Fruit fly (Drosophila melanogaster): ENCODE data around the gene CG3277.

Gene CG3277

DNA sequence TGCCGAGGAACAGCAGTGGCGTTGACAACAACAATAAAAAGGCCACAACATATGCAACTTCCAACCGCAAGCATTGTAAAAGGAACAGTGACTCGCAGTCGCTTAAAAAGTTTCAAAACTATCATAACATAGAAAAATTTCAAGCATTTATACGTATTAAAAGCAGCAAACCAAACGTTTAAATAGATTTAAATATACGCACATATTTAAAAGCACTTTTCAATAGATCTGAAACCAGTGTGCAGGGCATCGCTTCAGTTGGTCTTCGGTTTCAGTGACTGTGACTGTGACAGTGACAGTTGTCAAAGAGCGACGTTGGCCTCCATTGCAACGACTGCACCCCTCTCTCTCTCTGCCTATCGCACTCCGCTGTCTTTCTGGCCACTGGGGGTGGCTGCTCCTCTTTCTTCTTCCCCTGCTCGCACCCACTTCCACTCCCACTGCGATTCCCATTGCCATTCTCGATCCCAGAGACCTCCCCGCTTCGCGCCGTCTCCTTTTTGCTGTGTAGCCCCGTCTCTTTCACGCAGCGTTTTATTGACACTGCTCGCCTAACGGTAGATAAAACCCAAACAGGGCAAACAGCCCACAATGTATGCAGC is 44.3 kb downstream of the CG3277 start:
- TF ChIP-seq CTCF (optimal IDR thresholded peaks at IDR 0.05) (no peak), CG8478 (optimal IDR thresholded peaks at IDR 0.05) (no peak)

- TF ChIP-seq CG8478 (optimal IDR thresholded peaks at IDR 0.05), result no peak
- no peak for TF ChIP-seq CTCF (optimal IDR thresholded peaks at IDR 0.05)
Measured at dm6 chr2L:3351575-3352219, 47.8 kb downstream of the CG3277 start.

DNA sequence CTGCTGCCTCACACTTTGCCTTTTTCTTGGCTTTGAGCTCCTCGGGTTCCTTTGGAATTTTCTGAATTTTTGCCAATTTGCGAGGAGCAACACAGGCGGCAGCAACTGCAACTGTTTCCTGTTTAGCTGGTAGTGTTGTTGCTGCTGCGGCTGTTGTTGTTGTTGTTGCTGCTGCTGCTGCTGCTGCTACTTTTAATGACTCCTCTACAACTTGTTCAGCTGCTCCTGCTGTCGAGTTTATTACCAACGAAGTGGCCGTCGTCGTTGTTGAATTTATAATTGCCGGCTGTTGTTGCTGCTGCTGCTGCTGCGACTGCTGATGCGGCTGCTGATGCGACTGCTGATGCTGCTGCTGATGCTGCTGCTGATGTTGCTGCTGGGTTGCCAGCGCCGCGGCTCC is 49.0 kb downstream of the CG3277 start:
- TF ChIP-seq CTCF (optimal IDR thresholded peaks at IDR 0.05) (no peak), CG8478 (optimal IDR thresholded peaks at IDR 0.05) (no peak)

dm6 chr2L:3353791-3354190 is 49.9 kb downstream of the CG3277 start:
- TF ChIP-seq CTCF (optimal IDR thresholded peaks at IDR 0.05), result no peak
- TF ChIP-seq CG8478 (optimal IDR thresholded peaks at IDR 0.05), result no peak

- TF ChIP-seq CTCF (optimal IDR thresholded peaks at IDR 0.05), result no peak
- no peak for TF ChIP-seq CG8478 (optimal IDR thresholded peaks at IDR 0.05)
Measured at dm6 chr2L:3354642-3355380, 50.9 kb downstream of the CG3277 start, which contains the start of gene E23. Gene E23 (minus strand): TSS chr2L:3354829.

- TF ChIP-seq CTCF (optimal IDR thresholded peaks at IDR 0.05) (no peak), CG8478 (optimal IDR thresholded peaks at IDR 0.05) (no peak)
Measured at dm6 chr2L:3355791-3356190, 51.9 kb downstream of the CG3277 start.

DNA sequence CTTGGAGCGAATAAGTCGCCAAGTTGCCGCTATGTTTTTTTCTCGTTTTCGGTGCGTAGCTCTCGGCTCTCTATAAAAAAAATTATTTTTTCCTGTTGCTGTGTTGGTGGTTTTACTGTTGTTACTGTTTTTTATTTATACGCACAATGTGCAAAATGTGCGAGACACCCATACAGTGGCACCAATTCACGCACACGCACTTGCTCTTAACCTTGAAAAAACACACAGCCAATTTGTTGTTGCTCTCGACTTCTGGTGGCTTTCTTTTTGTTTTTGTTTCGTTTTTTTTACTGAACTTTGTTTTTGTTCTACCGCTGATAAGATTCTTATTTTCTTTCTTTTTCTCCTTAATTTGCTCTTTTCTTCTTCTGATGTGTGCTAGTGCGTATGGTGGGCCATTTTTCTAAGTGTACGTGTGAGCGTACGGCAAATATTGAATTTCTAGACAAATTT is 52.3 kb downstream of the CG3277 start:
- TF ChIP-seq CTCF (optimal IDR thresholded peaks at IDR 0.05), result no peak

DNA sequence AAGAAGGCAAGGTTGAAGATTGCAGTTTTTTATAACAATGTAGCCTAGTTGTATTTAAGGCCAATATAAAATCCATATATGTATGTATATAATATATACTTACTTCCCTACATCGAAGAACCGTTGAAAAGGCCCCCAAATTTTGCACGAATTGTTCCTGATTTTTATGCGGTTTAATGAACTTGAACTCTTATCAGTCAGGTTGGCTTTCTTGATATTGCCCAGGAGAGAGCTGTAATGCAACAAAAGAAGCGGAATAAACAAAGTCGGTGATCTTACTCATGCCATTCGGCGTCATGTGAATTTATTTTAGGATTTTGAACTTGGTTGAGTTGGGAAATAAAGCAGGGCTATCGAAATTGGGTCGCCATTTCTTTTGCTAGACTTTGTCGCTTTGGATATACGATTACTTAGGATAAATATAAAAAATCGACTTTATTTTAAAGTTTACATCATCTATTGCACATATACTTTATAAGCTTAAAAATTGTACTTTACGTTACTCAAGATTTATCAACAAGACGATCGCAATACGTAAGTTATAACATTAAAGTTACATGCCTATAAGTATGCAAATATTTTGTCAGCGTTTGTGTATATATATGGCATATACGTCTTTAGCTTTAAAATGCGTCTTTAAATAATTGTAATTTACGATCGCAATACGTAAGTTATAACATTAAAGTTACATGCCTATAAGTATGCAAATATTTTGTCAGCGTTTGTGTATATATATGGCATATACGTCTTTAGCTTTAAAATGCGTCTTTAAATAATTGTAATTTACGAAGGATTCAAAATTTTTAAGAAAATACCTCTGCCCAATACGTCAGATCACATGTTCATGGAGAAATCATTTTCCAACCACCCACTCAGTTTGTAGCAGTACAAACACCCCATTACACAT is 53.1 kb downstream of the CG3277 start, which contains the start of gene CG8838:
Gene CG8838, plus strand, starts transcription at position 857 of the 907 bp plus-strand sequence.
- TF ChIP-seq CTCF (optimal IDR thresholded peaks at IDR 0.05) (no peak), CG8478 (optimal IDR thresholded peaks at IDR 0.05) (no peak)

- TF ChIP-seq CTCF (optimal IDR thresholded peaks at IDR 0.05), result no peak
Measured at dm6 chr2L:3361821-3362220, 57.9 kb downstream of the CG3277 start.

DNA sequence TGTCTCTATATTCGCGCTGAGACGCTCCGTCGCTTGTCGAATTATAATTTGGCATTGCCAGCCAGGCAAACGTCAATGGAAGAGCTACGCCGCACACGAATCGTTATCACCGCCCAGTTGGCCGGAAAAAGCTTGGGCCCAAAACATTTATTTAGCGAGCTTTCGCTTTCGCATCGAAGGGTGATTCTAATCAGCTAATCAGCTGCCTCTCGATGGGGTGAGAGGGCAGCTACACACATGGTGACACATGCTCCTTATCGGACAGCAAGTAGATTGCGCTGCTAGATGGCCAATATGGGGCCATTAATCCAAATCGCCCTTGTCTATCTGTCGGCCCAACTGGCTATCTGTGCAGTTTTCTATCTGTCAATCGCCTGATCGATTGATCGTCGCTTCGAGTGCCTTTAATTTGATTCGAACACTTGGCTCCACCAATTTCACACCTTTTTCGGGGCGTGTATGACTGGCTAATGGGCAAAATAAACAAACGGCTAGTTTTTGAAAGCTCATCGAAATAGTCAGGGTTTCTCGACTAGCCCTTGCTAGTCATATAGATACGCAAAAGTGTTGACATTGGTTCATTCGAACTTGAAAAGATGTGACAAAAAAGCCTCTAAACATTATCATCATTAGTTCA is 62.3 kb downstream of the CG3277 start:
- no peak for TF ChIP-seq CTCF (optimal IDR thresholded peaks at IDR 0.05)
- TF ChIP-seq CG8478 (optimal IDR thresholded peaks at IDR 0.05), result no peak

All from S2 (cell line).